Fruit fly (Drosophila melanogaster) whole organism, embryonic: ENCODE measurements around the gene Klp64D.

ENCODE experiments used
- Atf6 ChIP-seq: fragments of 200-800 bp; sonication (Bioruptor generic); IDR thresholded peaks from 2 replicates; pipeline ENCODE4 v1.3.6; 2022; ENCODE audit warnings: missing biosample characterization, missing genetic modification characterization
- C15 ChIP-seq: fragments of 200-800 bp; sonication (Bioruptor generic); IDR thresholded peaks from 3 replicates; pipeline ENCODE4 v1.3.6; 2022; ENCODE audit warnings: missing biosample characterization, missing genetic modification characterization
- CG10565 ChIP-seq: fragments of 200-800 bp; sonication (Bioruptor generic); optimal IDR thresholded peaks from 3 replicates; lab custom pipeline; 2016; ENCODE audit warnings: missing biosample characterization, mild to moderate bottlenecking, missing genetic modification characterization
- CG10959 ChIP-seq: fragments of 200-800 bp; sonication (Bioruptor generic); IDR thresholded peaks from 2 replicates; pipeline ENCODE4 v1.3.6; 2022; ENCODE audit warnings: missing biosample characterization, missing genetic modification characterization
- CG11398 ChIP-seq: fragments of 200-800 bp; sonication (Bioruptor generic); optimal IDR thresholded peaks from 2 replicates; lab custom pipeline; 2016; ENCODE audit warnings: missing biosample characterization, missing genetic modification characterization
- CG12155 ChIP-seq: fragments of 200-800 bp; sonication (Bioruptor generic); optimal IDR thresholded peaks from 3 replicates; lab custom pipeline; 2016; ENCODE audit warnings: missing biosample characterization, missing genetic modification characterization
- CG12659 ChIP-seq: fragments of 200-800 bp; sonication (Bioruptor generic); optimal IDR thresholded peaks from 3 replicates; lab custom pipeline; 2017; ENCODE audit warnings: mild to moderate bottlenecking, missing biosample characterization, missing genetic modification reagents, missing genetic modification characterization
- CG13624 ChIP-seq: fragments of 200-800 bp; sonication (Bioruptor generic); optimal IDR thresholded peaks from 2 replicates; lab custom pipeline; 2016; ENCODE audit warnings: missing biosample characterization, missing genetic modification characterization
- CG14050 ChIP-seq: fragments of 200-800 bp; sonication (Bioruptor generic); IDR thresholded peaks from 3 replicates; pipeline ENCODE4 v1.3.6; 2022; ENCODE audit warnings: missing biosample characterization, missing genetic modification characterization
- CG16863 ChIP-seq: fragments of 200-800 bp; sonication (Bioruptor generic); optimal IDR thresholded peaks from 3 replicates; lab custom pipeline; 2016; ENCODE audit warnings: missing biosample characterization, missing genetic modification characterization
- CG18764 ChIP-seq: fragments of 200-800 bp; sonication (Bioruptor generic); optimal IDR thresholded peaks from 3 replicates; lab custom pipeline; 2016; ENCODE audit warnings: missing biosample characterization, missing genetic modification characterization
- CG2129 ChIP-seq: fragments of 200-800 bp; sonication (Bioruptor generic); IDR thresholded peaks from 2 replicates; pipeline ENCODE4 v1.3.6; 2022; ENCODE audit warnings: missing biosample characterization, missing genetic modification characterization; ENCODE audit not compliant: partially characterized antibody
- CG2712 ChIP-seq: fragments of 200-800 bp; optimal IDR thresholded peaks from 3 replicates; lab custom pipeline; 2019; ENCODE audit warnings: missing biosample characterization, mild to moderate bottlenecking, missing genetic modification characterization, moderate library complexity
- CG30431 ChIP-seq: fragments of 200-800 bp; sonication (Bioruptor generic); optimal IDR thresholded peaks from 2 replicates; lab custom pipeline; 2017; ENCODE audit warnings: missing biosample characterization, missing genetic modification characterization
- CG3065 ChIP-seq: fragments of 200-800 bp; sonication (Bioruptor generic); optimal IDR thresholded peaks from 2 replicates; lab custom pipeline; 2016; ENCODE audit warnings: missing biosample characterization, missing genetic modification characterization
- CG3163 ChIP-seq: fragments of 200-800 bp; sonication (Bioruptor generic); optimal IDR thresholded peaks from 3 replicates; lab custom pipeline; 2016; ENCODE audit warnings: missing biosample characterization, missing genetic modification characterization
- CG6175 ChIP-seq: fragments of 200-800 bp; sonication (Bioruptor generic); IDR thresholded peaks from 3 replicates; pipeline ENCODE4 v1.3.6; 2022; ENCODE audit warnings: missing biosample characterization, missing genetic modification characterization
- CG6254 ChIP-seq: fragments of 200-800 bp; sonication (Bioruptor generic); optimal IDR thresholded peaks from 3 replicates; lab custom pipeline; 2017; ENCODE audit warnings: mild to moderate bottlenecking, missing biosample characterization, missing genetic modification reagents, missing genetic modification characterization
- CG8089 ChIP-seq: fragments of 200-800 bp; sonication (Bioruptor generic); optimal IDR thresholded peaks from 3 replicates; lab custom pipeline; 2016; ENCODE audit warnings: missing biosample characterization, missing genetic modification characterization
- D ChIP-seq, 2 experiments: fragments of 200-800 bp in 1 of 2; fragments of >200 bp in 1 of 2; sonication (Bioruptor generic) in 1 of 2; optimal IDR thresholded peaks; 2 replicates in 1 of 2; 3 replicates in 1 of 2; lab custom pipeline; 2017; ENCODE audit warnings: mild to moderate bottlenecking in 1 of 2, missing biosample characterization in 1 of 2, missing genetic modification characterization in 1 of 2, missing genetic modification reagents in 1 of 2
- Hmx ChIP-seq: fragments of 200-800 bp; sonication (Bioruptor generic); optimal IDR thresholded peaks from 2 replicates; lab custom pipeline; 2016; ENCODE audit warnings: missing biosample characterization, missing genetic modification characterization
- Hr51 ChIP-seq, 2 experiments: fragments of 200-800 bp; sonication (Bioruptor generic); optimal IDR thresholded peaks; 2 replicates in 1 of 2; 3 replicates in 1 of 2; lab custom pipeline; 2016 to 2018; ENCODE audit warnings: missing biosample characterization in 2 of 2, missing genetic modification characterization in 2 of 2, mild to moderate bottlenecking in 1 of 2, moderate library complexity in 1 of 2
- Nf-YC ChIP-seq: fragments of 200-800 bp; optimal IDR thresholded peaks from 3 replicates; lab custom pipeline; 2019; ENCODE audit warnings: missing biosample characterization, mild to moderate bottlenecking, missing genetic modification characterization, moderate library complexity
- Opbp ChIP-seq: fragments of 200-800 bp; sonication (Bioruptor generic); IDR thresholded peaks from 3 replicates; pipeline ENCODE4 v1.3.6; 2022; ENCODE audit warnings: missing biosample characterization, missing genetic modification characterization; ENCODE audit not compliant: partially characterized antibody
- Xbp1 ChIP-seq: fragments of 200-800 bp; sonication (Bioruptor generic); optimal IDR thresholded peaks from 3 replicates; lab custom pipeline; 2016; ENCODE audit warnings: missing biosample characterization, mild to moderate bottlenecking, missing genetic modification characterization
- abd-A ChIP-seq: fragments of 200-800 bp; sonication (Bioruptor generic); optimal IDR thresholded peaks from 3 replicates; lab custom pipeline; 2019; ENCODE audit warnings: missing biosample characterization, mild to moderate bottlenecking, missing genetic modification characterization, moderate library complexity
- ara ChIP-seq: fragments of 200-800 bp; sonication (Bioruptor generic); IDR thresholded peaks from 2 replicates; pipeline ENCODE4 v1.3.6; 2022; ENCODE audit warnings: missing biosample characterization, missing genetic modification characterization
- ash1 ChIP-seq: fragments of 200-800 bp; sonication (Bioruptor generic); optimal IDR thresholded peaks from 2 replicates; lab custom pipeline; 2018; ENCODE audit warnings: missing biosample characterization, mild to moderate bottlenecking, missing genetic modification characterization
- caup ChIP-seq: fragments of 200-800 bp; sonication (Bioruptor generic); optimal IDR thresholded peaks from 3 replicates; lab custom pipeline; 2017; ENCODE audit warnings: missing biosample characterization, mild to moderate bottlenecking, missing genetic modification characterization, moderate library complexity; ENCODE audit not compliant: severe bottlenecking
- chinmo ChIP-seq: fragments of 200-800 bp; sonication (Bioruptor generic); IDR thresholded peaks from 4 replicates; pipeline ENCODE4 v1.3.6; 2022; ENCODE audit warnings: missing biosample characterization, missing genetic modification characterization; ENCODE audit not compliant: partially characterized antibody
- cwo ChIP-seq: fragments of 200-800 bp; sonication (Bioruptor generic); optimal IDR thresholded peaks from 3 replicates; lab custom pipeline; 2017; ENCODE audit warnings: missing biosample characterization, missing genetic modification characterization, mild to moderate bottlenecking, moderate library complexity, missing genetic modification reagents
- exex ChIP-seq: fragments of 200-800 bp; sonication (Bioruptor generic); optimal IDR thresholded peaks from 4 replicates; lab custom pipeline; 2018; ENCODE audit warnings: missing biosample characterization, mild to moderate bottlenecking, missing genetic modification characterization, moderate library complexity
- h ChIP-seq: fragments of >200 bp; optimal IDR thresholded peaks from 2 replicates; lab custom pipeline; 2017
- hb ChIP-seq: fragments of 200-800 bp; sonication (Bioruptor generic); IDR thresholded peaks from 3 replicates; pipeline ENCODE4 v1.3.6; 2022; ENCODE audit warnings: missing biosample characterization, missing genetic modification characterization; ENCODE audit not compliant: partially characterized antibody
- inv ChIP-seq: fragments of 200-800 bp; sonication (Bioruptor generic); IDR thresholded peaks from 2 replicates; pipeline ENCODE4 v1.3.6; 2022; ENCODE audit warnings: missing biosample characterization, missing genetic modification characterization; ENCODE audit not compliant: partially characterized antibody
- jing ChIP-seq: fragments of 200-800 bp; sonication (Bioruptor generic); optimal IDR thresholded peaks from 2 replicates; lab custom pipeline; 2018; ENCODE audit warnings: missing biosample characterization, mild to moderate bottlenecking, missing genetic modification characterization
- kah ChIP-seq: fragments of 200-800 bp; sonication (Bioruptor generic); optimal IDR thresholded peaks from 2 replicates; lab custom pipeline; 2018; ENCODE audit warnings: missing biosample characterization, mild to moderate bottlenecking, missing genetic modification characterization
- ken ChIP-seq: fragments of 200-800 bp; sonication (Bioruptor generic); IDR thresholded peaks from 3 replicates; pipeline ENCODE4 v1.3.6; 2022; ENCODE audit warnings: missing biosample characterization, missing genetic modification characterization
- lola ChIP-seq, 3 experiments: fragments of >200 bp in 2 of 3; fragments of 200-800 bp in 1 of 3; sonication (Bioruptor generic) in 1 of 3; optimal IDR thresholded peaks; 2 replicates each; lab custom pipeline; 2017 to 2019; ENCODE audit warnings: missing biosample characterization in 3 of 3, missing genetic modification characterization in 3 of 3, mild to moderate bottlenecking in 1 of 3, moderate library complexity in 1 of 3
- nerfin-1 ChIP-seq: fragments of 200-800 bp; sonication (Bioruptor generic); optimal IDR thresholded peaks from 3 replicates; lab custom pipeline; 2019; ENCODE audit warnings: missing biosample characterization, mild to moderate bottlenecking, missing genetic modification characterization, moderate library complexity
- p53 ChIP-seq: fragments of 200-800 bp; sonication (Bioruptor generic); optimal IDR thresholded peaks from 2 replicates; lab custom pipeline; 2016; ENCODE audit warnings: missing biosample characterization, missing genetic modification characterization
- pzg ChIP-seq: fragments of 200-800 bp; sonication (Bioruptor generic); optimal IDR thresholded peaks from 3 replicates; lab custom pipeline; 2018; ENCODE audit warnings: missing biosample characterization, mild to moderate bottlenecking, missing genetic modification characterization, moderate library complexity
- sens-2 ChIP-seq: fragments of 200-800 bp; sonication (Bioruptor generic); IDR thresholded peaks from 2 replicates; pipeline ENCODE4 v1.3.6; 2022; ENCODE audit warnings: missing biosample characterization, missing genetic modification characterization
- slp2 ChIP-seq: fragments of 200-800 bp; sonication (Bioruptor generic); optimal IDR thresholded peaks from 2 replicates; lab custom pipeline; 2016; ENCODE audit warnings: missing biosample characterization, missing genetic modification characterization
- usp ChIP-seq: fragments of >200 bp; optimal IDR thresholded peaks from 2 replicates; lab custom pipeline; 2017; ENCODE audit warnings: missing biosample characterization, missing genetic modification characterization
- vnd ChIP-seq: fragments of 200-800 bp; sonication (Bioruptor generic); IDR thresholded peaks from 3 replicates; pipeline ENCODE4 v1.3.6; 2022; ENCODE audit warnings: missing biosample characterization, missing genetic modification characterization; ENCODE audit not compliant: partially characterized antibody
- wdn ChIP-seq: fragments of 200-800 bp; sonication (Bioruptor generic); IDR thresholded peaks from 2 replicates; pipeline ENCODE4 v1.3.6; 2022; ENCODE audit warnings: missing biosample characterization, missing genetic modification characterization

The Klp64D gene

DNA sequence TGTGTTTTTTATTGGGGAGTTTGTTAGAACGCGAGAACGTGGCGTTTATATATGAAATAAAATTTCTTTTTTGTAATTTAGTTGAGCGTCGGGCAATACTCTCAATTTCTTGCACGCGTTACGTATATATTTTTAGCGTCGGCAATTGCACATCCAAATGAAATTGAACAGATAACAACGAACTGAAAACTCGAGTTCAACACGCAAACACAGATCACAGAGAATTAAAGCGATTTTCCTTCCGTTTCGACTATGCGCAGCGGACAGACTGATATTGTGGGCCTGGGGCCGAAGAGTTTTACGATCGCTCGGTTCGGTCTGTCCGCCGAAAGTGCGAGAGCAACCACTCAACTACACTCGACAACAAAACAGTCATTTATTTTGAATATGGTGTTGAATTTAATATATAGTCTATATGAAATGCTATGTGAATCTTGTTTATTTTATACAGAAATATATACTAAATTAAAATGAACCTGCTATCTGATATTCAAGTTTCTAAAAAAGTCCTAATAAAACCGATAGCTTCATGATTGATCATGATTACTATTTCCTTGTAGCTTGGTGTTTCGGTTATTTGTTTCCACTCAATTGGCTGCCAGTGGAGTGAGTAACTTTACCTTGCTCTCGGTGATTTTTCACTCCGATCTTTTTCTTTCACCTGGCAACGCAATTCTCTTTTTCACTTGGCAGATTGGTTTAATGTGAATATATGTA is 4.0 kb downstream of the Klp64D start, which contains the start of gene CG46456 (continued):
- 0 out of 3 replicates have a peak, but pooled peaks have one; percentile 17 for TF ChIP-seq Opbp (GFP tag; lab: Robert Waterston, UW)
- TF ChIP-seq slp2 (GFP tag; lab: Kevin White, UChicago), result peak; percentile 28
- peak; percentile 93 for TF ChIP-seq cwo
- TF ChIP-seq CG6254 (GFP tag; lab: Kevin White, UChicago), result peak; percentile 93
- TF ChIP-seq ken (GFP tag; lab: Robert Waterston, UW), result 0 out of 3 replicates have a peak, but pooled peaks have one; percentile 72
- TF ChIP-seq D (optimal IDR thresholded peaks at IDR 0.05; lab: Kevin White, UChicago), result no peak
- peak; percentile 90 for TF ChIP-seq D (GFP tag; optimal IDR thresholded peaks at IDR 0.05; lab: Kevin White, UChicago)
- TF ChIP-seq vnd, result peak; percentile 49; the same call in 1 of the 3 replicates
- TF ChIP-seq CG13624, result peak; percentile 73
- peak; percentile 9 for TF ChIP-seq pzg (GFP tag; lab: Kevin White, UChicago)
- peak; percentile 98 for TF ChIP-seq CG2712 (tag; lab: Kevin White, UChicago)
- peak; percentile 68 for TF ChIP-seq jing (GFP tag; lab: Kevin White, UChicago)
- peak; percentile 73 for TF ChIP-seq CG18764 (GFP tag; lab: Kevin White, UChicago)
- TF ChIP-seq h, result no peak
- peak; percentile 89 for TF ChIP-seq kah (GFP tag; lab: Kevin White, UChicago)
- peak; percentile 84 for TF ChIP-seq exex (tag; lab: Kevin White, UChicago)
- TF ChIP-seq lola (GFP tag; optimal IDR thresholded peaks at IDR 0.05; lab: Kevin White, UChicago), result peak in 1 of 3 experiments; percentile 96
- peak; percentile 88 for TF ChIP-seq CG14050
- TF ChIP-seq Hmx (GFP tag; lab: Kevin White, UChicago), result peak; percentile 66
- peak; percentile 77 for TF ChIP-seq sens-2 (GFP tag; lab: Robert Waterston, UW)
- peak; percentile 85 for TF ChIP-seq C15 (GFP tag; lab: Robert Waterston, UW)
- TF ChIP-seq Atf6 (GFP tag; lab: Robert Waterston, UW), result peak; percentile 95
- peak; percentile 66 for TF ChIP-seq CG30431 (GFP tag; lab: Kevin White, UChicago)
- peak; percentile 0 for TF ChIP-seq CG11398 (GFP tag; lab: Kevin White, UChicago)
- TF ChIP-seq abd-A (tag; lab: Kevin White, UChicago), result peak; percentile 83
- no peak for TF ChIP-seq CG2129 (GFP tag; lab: Robert Waterston, UW)
- TF ChIP-seq CG12155 (GFP tag; lab: Kevin White, UChicago), result peak; percentile 88
- peak; percentile 95 for TF ChIP-seq CG12659 (GFP tag; lab: Kevin White, UChicago)
- peak; percentile 79 to 97 for TF ChIP-seq Hr51 (GFP tag; optimal IDR thresholded peaks at IDR 0.05; lab: Kevin White, UChicago)
- TF ChIP-seq Xbp1 (GFP tag; lab: Kevin White, UChicago), result peak; percentile 90
- TF ChIP-seq CG16863 (GFP tag; lab: Kevin White, UChicago), result peak; percentile 42
- no peak for TF ChIP-seq usp (GFP tag; lab: Kevin White, UChicago)
- peak; percentile 91 for TF ChIP-seq ara (GFP tag; lab: Robert Waterston, UW)
- TF ChIP-seq CG3065, result peak; percentile 64
- 0 out of 2 replicates have a peak, but pooled peaks have one; percentile 25 for TF ChIP-seq inv
- TF ChIP-seq p53, result peak; percentile 34
- peak; percentile 96 for TF ChIP-seq nerfin-1 (tag; lab: Kevin White, UChicago)
- TF ChIP-seq CG10959 (GFP tag; lab: Robert Waterston, UW), result peak; percentile 84
- peak; percentile 95 for TF ChIP-seq caup (GFP tag; lab: Kevin White, UChicago)
- peak; percentile 68 for TF ChIP-seq ash1 (GFP tag; lab: Kevin White, UChicago)
- TF ChIP-seq CG10565 (GFP tag; lab: Kevin White, UChicago), result peak; percentile 52
- TF ChIP-seq CG8089 (GFP tag; lab: Kevin White, UChicago), result peak; percentile 31
- peak; percentile 3 for TF ChIP-seq CG3163 (GFP tag; lab: Kevin White, UChicago)
- TF ChIP-seq Nf-YC, result peak; percentile 85
- TF ChIP-seq chinmo (GFP tag; lab: Robert Waterston, UW), result peak; percentile 86; the same call in 3 of the 4 replicates
- peak; percentile 87 for TF ChIP-seq wdn
- TF ChIP-seq hb (GFP tag; lab: Robert Waterston, UW), result no peak
- peak; percentile 80; the same call in 2 of the 3 replicates for TF ChIP-seq CG6175
